Worm (Caenorhabditis elegans): Measurements from ENCODE around the gene T16G1.18.
A peak's percentile ranks its signal among the peaks of the same experiment; 100 is the strongest.

T16G1.18 gene

DNA sequence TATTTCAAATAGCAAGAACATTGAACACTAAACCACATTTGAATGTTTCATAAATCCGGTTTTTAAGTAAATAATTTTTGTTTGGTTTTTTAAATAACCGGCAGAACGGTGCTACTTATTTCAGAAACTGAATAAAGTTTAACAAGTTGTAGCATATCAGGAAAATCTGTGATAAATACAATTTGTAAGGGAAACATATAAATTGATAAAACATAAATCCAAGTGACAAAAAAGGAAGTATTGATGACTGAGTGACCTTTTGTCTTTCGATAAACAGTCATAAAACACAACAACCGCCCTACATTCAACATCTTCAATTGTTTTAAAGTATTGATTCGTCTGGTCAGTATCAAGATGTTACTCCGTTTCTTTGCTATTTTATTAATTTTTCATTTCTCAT, 44.2 kb downstream of the T16G1.18 start, which contains the start of gene far-5:
far-5 (plus strand) TSS at position 301 of the 400 bp plus-strand sequence.
- TF ChIP-seq pqm-1 (tag; optimal IDR thresholded peaks at IDR 0.05) (no peak), nhr-23 (tag; optimal IDR thresholded peaks at IDR 0.05) (peak; percentile 2), aly-2 (tag; optimal IDR thresholded peaks at IDR 0.05) (no peak), mdl-1 (tag; optimal IDR thresholded peaks at IDR 0.05) (no peak), ceh-9 (tag; optimal IDR thresholded peaks at IDR 0.05) (no peak), nhr-11 (tag; optimal IDR thresholded peaks at IDR 0.05) (no peak), elt-3 (tag; optimal IDR thresholded peaks at IDR 0.05) (no peak)

DNA sequence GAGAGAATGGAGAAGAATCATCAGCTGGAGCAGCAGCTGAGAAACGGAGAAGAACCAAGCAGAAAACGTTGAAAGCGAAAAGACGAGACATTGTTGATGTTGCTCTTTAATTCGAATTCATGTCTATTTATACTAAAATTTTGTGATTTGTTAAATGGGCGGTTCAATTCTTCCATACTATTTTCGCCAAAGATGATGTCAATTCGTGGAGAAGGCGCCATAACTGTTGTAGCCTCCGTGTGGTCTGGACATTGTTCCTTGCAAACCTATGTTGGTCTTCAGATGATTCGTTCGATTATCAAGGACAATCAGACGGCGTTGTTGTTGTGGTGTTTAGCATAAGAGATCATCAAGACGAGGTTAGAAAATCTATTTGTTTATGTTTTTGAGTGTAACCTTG, 46.3 kb downstream of the T16G1.18 start, which contains the start of gene far-3:
far-3 (minus strand) TSS at position 101 of the 400 bp plus-strand sequence.
- TF ChIP-seq lin-39 (tag; optimal IDR thresholded peaks at IDR 0.05): no peak
- no peak for TF ChIP-seq pha-4 (tag; optimal IDR thresholded peaks at IDR 0.05)
- TF ChIP-seq nhr-43 (tag; optimal IDR thresholded peaks at IDR 0.05; ENCODE audit: poor library complexity, severe bottlenecking): no peak
- no peak for TF ChIP-seq nhr-11 (tag; optimal IDR thresholded peaks at IDR 0.05)
- TF ChIP-seq hmg-11 (tag; optimal IDR thresholded peaks at IDR 0.05): no peak
- TF ChIP-seq nhr-237 (tag; optimal IDR thresholded peaks at IDR 0.05): no peak
- no peak for TF ChIP-seq mml-1 (tag; optimal IDR thresholded peaks at IDR 0.05)
- no peak for TF ChIP-seq nhr-25 (tag; optimal IDR thresholded peaks at IDR 0.05)

DNA sequence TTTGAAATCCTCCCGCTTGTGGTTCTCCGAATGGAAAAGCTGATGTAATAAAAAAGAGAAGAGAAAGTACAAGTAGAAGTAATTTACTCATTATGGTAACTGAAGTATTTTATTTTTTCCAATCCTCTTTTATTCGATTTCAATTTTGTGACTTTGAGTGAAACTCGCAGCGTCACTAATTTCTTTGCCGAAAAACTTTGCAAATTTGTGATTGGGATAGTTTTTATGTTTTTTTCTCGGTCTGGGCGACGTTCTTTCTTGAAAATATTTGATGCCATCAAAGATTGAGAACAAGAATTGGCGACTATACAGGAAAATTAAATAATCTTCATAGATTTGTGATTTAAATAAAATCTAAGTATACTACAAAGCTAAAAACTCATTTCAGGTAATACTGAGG, 48.5 kb downstream of the T16G1.18 start, which contains the start of gene far-4:
far-4 (minus strand) TSS at position 101 of the 400 bp plus-strand sequence.
- TF ChIP-seq fos-1 (tag; optimal IDR thresholded peaks at IDR 0.05): no peak
- no peak for TF ChIP-seq ztf-11 (tag; optimal IDR thresholded peaks at IDR 0.05)
- no peak for TF ChIP-seq pha-4 (tag; optimal IDR thresholded peaks at IDR 0.05)
- no peak for TF ChIP-seq ztf-4 (tag; optimal IDR thresholded peaks at IDR 0.05)
- no peak for TF ChIP-seq ceh-82 (tag; optimal IDR thresholded peaks at IDR 0.05)
- TF ChIP-seq nhr-67 (tag; optimal IDR thresholded peaks at IDR 0.05): no peak
- TF ChIP-seq unc-62 (GFP tag; optimal IDR thresholded peaks at IDR 0.05): no peak
- TF ChIP-seq hmg-11 (tag; optimal IDR thresholded peaks at IDR 0.05): no peak
- no peak for TF ChIP-seq nhr-76 (tag; optimal IDR thresholded peaks at IDR 0.05)
- no peak for TF ChIP-seq skn-1 (tag; optimal IDR thresholded peaks at IDR 0.05)
- no peak for TF ChIP-seq zag-1 (tag; optimal IDR thresholded peaks at IDR 0.05)
- TF ChIP-seq lsy-12 (tag; optimal IDR thresholded peaks at IDR 0.05): no peak

DNA sequence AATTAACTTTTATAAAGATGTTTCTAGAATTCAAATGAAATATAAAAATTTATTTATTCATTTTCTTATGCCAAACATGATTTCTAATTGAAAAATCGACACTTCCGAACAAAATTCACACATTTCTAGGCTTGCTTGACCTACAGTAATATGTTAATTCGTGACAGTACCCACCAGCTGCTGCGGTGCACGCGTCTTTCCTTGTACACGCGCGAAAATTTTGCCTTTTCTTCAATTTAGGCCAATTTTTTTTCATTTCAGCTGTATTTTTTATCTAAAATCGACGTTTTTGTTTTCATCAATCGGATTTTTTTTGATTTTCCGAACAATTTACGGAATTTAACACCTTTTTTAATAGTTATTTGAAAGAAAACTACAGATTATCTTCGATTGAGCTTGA, 49.0 kb downstream of the T16G1.18 start:
- no peak for TF ChIP-seq nfya-1 (tag; optimal IDR thresholded peaks at IDR 0.05; ENCODE audit: insufficient read depth)
- no peak for TF ChIP-seq lsy-12 (tag; optimal IDR thresholded peaks at IDR 0.05)
- TF ChIP-seq ztf-4 (tag; optimal IDR thresholded peaks at IDR 0.05): no peak
- TF ChIP-seq elt-1 (tag; optimal IDR thresholded peaks at IDR 0.05): no peak
- no peak for TF ChIP-seq nhr-237 (tag; optimal IDR thresholded peaks at IDR 0.05)
- TF ChIP-seq nhr-25 (tag; optimal IDR thresholded peaks at IDR 0.05): no peak
- TF ChIP-seq sea-2 (GFP tag; optimal IDR thresholded peaks at IDR 0.05): no peak
- no peak for TF ChIP-seq nhr-67 (tag; optimal IDR thresholded peaks at IDR 0.05)
- TF ChIP-seq lin-39 (tag; optimal IDR thresholded peaks at IDR 0.05): no peak
- no peak for TF ChIP-seq pqm-1 (tag; optimal IDR thresholded peaks at IDR 0.05)
- no peak for TF ChIP-seq lin-15B (tag; optimal IDR thresholded peaks at IDR 0.05)
- no peak for TF ChIP-seq nhr-43 (tag; optimal IDR thresholded peaks at IDR 0.05; ENCODE audit: poor library complexity, severe bottlenecking)
- no peak for TF ChIP-seq nhr-12 (tag; optimal IDR thresholded peaks at IDR 0.05)
- no peak for TF ChIP-seq zag-1 (tag; optimal IDR thresholded peaks at IDR 0.05)
- no peak for TF ChIP-seq R02D3.7 (tag; optimal IDR thresholded peaks at IDR 0.05)
- TF ChIP-seq nhr-23 (tag; optimal IDR thresholded peaks at IDR 0.05): no peak

All from whole organism, L3 larva.